Worm (Caenorhabditis elegans): ENCODE results near the gene F10E9.5.

- TF ChIP-seq fos-1 (tag; optimal IDR thresholded peaks at IDR 0.05) (no peak), nhr-237 (tag; optimal IDR thresholded peaks at IDR 0.05) (no peak), ztf-4 (tag; optimal IDR thresholded peaks at IDR 0.05) (no peak)
Observed at ce11 chrIII:8281310-8281709, 26.1 kb upstream of the F10E9.5 start.
